Worm (Caenorhabditis elegans) whole organism, midembryonic: ENCODE data around the gene nhr-270.

Experiments
- T22C8.4 ChIP-seq: fragments of 200-800 bp; sonication (Bioruptor generic); IDR thresholded peaks from 2 replicates; pipeline ENCODE4 v1.3.6; 2022; ENCODE audit warnings: missing genetic modification characterization, missing compliant biosample characterization
- flt-1 ChIP-seq: fragments of 200-800 bp; sonication (Bioruptor generic); IDR thresholded peaks from 2 replicates; pipeline ENCODE4 v1.3.6; 2022; ENCODE audit warnings: missing genetic modification characterization, missing compliant biosample characterization
- klf-2 ChIP-seq: fragments of 200-800 bp; sonication (Bioruptor generic); conservative IDR thresholded peaks from 2 replicates; pipeline ENCODE4 v1.3.6; 2022; ENCODE audit warnings: missing genetic modification reagents, missing genetic modification characterization, missing compliant biosample characterization
- med-1 ChIP-seq: sonication (generic microtip); optimal IDR thresholded peaks from 2 replicates; lab custom pipeline; 2017; ENCODE audit warnings: missing genetic modification characterization, mild to moderate bottlenecking, missing compliant biosample characterization, antibody characterized with exemption, missing genetic modification reagents; ENCODE audit not compliant: insufficient read depth
- ztf-23 ChIP-seq: fragments of 200-800 bp; sonication (Bioruptor generic); IDR thresholded peaks from 2 replicates; pipeline ENCODE4 v1.3.6; 2022; ENCODE audit warnings: missing genetic modification reagents, missing genetic modification characterization, missing compliant biosample characterization

- TF ChIP-seq flt-1 (GFP tag; lab: Robert Waterston, UW) (no peak), med-1 (GFP tag; lab: Kevin White, UChicago) (no peak), T22C8.4 (GFP tag; lab: Robert Waterston, UW) (no peak), klf-2 (GFP tag; lab: Robert Waterston, UW) (no peak), ztf-23 (no peak)
Observed at ce11 chrV:772210-772609, 32.3 kb downstream of the nhr-270 start.
